Fruit fly (Drosophila melanogaster) whole organism, embryonic: ENCODE data around the gene Pa1.

ENCODE experiments used
- Aef1 ChIP-seq: fragments of 200-800 bp; sonication (Bioruptor generic); IDR thresholded peaks from 3 replicates; pipeline ENCODE4 v1.3.6; 2022; ENCODE audit warnings: missing biosample characterization, missing genetic modification characterization
- Antp ChIP-seq: fragments of 200-800 bp; sonication (Bioruptor generic); optimal IDR thresholded peaks from 3 replicates; lab custom pipeline; 2016; ENCODE audit warnings: missing biosample characterization, missing genetic modification characterization
- CG11085 ChIP-seq: fragments of 200-800 bp; sonication (Bioruptor generic); IDR thresholded peaks from 2 replicates; pipeline ENCODE4 v1.3.6; 2022; ENCODE audit warnings: missing biosample characterization, missing genetic modification characterization
- CG11247 ChIP-seq: fragments of 200-800 bp; sonication (Bioruptor generic); IDR thresholded peaks from 2 replicates; pipeline ENCODE4 v1.3.6; 2022; ENCODE audit warnings: missing biosample characterization, missing genetic modification characterization
- CG15514 ChIP-seq: fragments of 200-800 bp; sonication (Bioruptor generic); optimal IDR thresholded peaks from 3 replicates; lab custom pipeline; 2017; ENCODE audit warnings: missing biosample characterization, missing genetic modification characterization, mild to moderate bottlenecking, moderate library complexity, missing genetic modification reagents
- CG15696 ChIP-seq: fragments of 200-800 bp; sonication (Bioruptor generic); optimal IDR thresholded peaks from 2 replicates; lab custom pipeline; 2019; ENCODE audit warnings: missing biosample characterization, mild to moderate bottlenecking, missing genetic modification characterization, moderate library complexity
- CG1792 ChIP-seq: fragments of 200-800 bp; sonication (Bioruptor generic); optimal IDR thresholded peaks from 2 replicates; lab custom pipeline; 2016; ENCODE audit warnings: missing biosample characterization, missing genetic modification characterization
- CG4360 ChIP-seq: fragments of 200-800 bp; sonication (Bioruptor generic); IDR thresholded peaks from 2 replicates; pipeline ENCODE4 v1.3.6; 2022; ENCODE audit warnings: missing biosample characterization, missing genetic modification characterization
- CG7357 ChIP-seq: fragments of 200-800 bp; sonication (Bioruptor generic); IDR thresholded peaks from 3 replicates; pipeline ENCODE4 v1.3.6; 2022; ENCODE audit warnings: missing biosample characterization, missing genetic modification characterization
- CG7839 ChIP-seq: fragments of 200-800 bp; sonication (Bioruptor generic); optimal IDR thresholded peaks from 3 replicates; lab custom pipeline; 2018; ENCODE audit warnings: missing biosample characterization, mild to moderate bottlenecking, missing genetic modification characterization, moderate library complexity
- CG8924 ChIP-seq: fragments of 200-800 bp; optimal IDR thresholded peaks from 3 replicates; lab custom pipeline; 2019; ENCODE audit warnings: missing biosample characterization, mild to moderate bottlenecking, missing genetic modification characterization, moderate library complexity
- CG9609 ChIP-seq: fragments of 200-800 bp; sonication (Bioruptor generic); optimal IDR thresholded peaks from 3 replicates; lab custom pipeline; 2016; ENCODE audit warnings: missing biosample characterization, missing genetic modification characterization
- CG9817 ChIP-seq: fragments of 200-800 bp; sonication (Bioruptor generic); optimal IDR thresholded peaks from 2 replicates; lab custom pipeline; 2018; ENCODE audit warnings: missing biosample characterization, mild to moderate bottlenecking, missing genetic modification characterization, moderate library complexity
- CG9876 ChIP-seq: fragments of 200-800 bp; sonication (Bioruptor generic); optimal IDR thresholded peaks from 2 replicates; lab custom pipeline; 2016; ENCODE audit warnings: missing biosample characterization, missing genetic modification characterization
- Dbx ChIP-seq: fragments of 200-800 bp; sonication (Bioruptor generic); IDR thresholded peaks from 3 replicates; pipeline ENCODE4 v1.3.6; 2022; ENCODE audit warnings: missing biosample characterization, missing genetic modification characterization
- Dip3 ChIP-seq: fragments of 200-800 bp; sonication (Bioruptor generic); optimal IDR thresholded peaks from 3 replicates; lab custom pipeline; 2016; ENCODE audit warnings: missing biosample characterization, missing genetic modification characterization
- ERR ChIP-seq: fragments of 200-800 bp; sonication (Bioruptor generic); optimal IDR thresholded peaks from 2 replicates; lab custom pipeline; 2016; ENCODE audit warnings: missing biosample characterization, missing genetic modification characterization
- Ets97D ChIP-seq: fragments of 200-800 bp; sonication (Bioruptor generic); optimal IDR thresholded peaks from 3 replicates; lab custom pipeline; 2016; ENCODE audit warnings: missing biosample characterization, missing genetic modification characterization
- Hey ChIP-seq: fragments of 200-800 bp; sonication (Bioruptor generic); optimal IDR thresholded peaks from 3 replicates; lab custom pipeline; 2018; ENCODE audit warnings: missing biosample characterization, mild to moderate bottlenecking, missing genetic modification characterization
- Hr51 ChIP-seq, 2 experiments: fragments of 200-800 bp; sonication (Bioruptor generic); optimal IDR thresholded peaks; 2 replicates in 1 of 2; 3 replicates in 1 of 2; lab custom pipeline; 2016 to 2018; ENCODE audit warnings: missing biosample characterization in 2 of 2, missing genetic modification characterization in 2 of 2, mild to moderate bottlenecking in 1 of 2, moderate library complexity in 1 of 2
- MBD-R2 ChIP-seq: fragments of 200-800 bp; sonication (Bioruptor generic); IDR thresholded peaks from 2 replicates; pipeline ENCODE4 v1.3.6; 2022; ENCODE audit warnings: missing biosample characterization, missing genetic modification characterization
- MESR4 ChIP-seq: fragments of 200-800 bp; sonication (Bioruptor generic); optimal IDR thresholded peaks from 2 replicates; lab custom pipeline; 2018; ENCODE audit warnings: missing biosample characterization, mild to moderate bottlenecking, missing genetic modification characterization, moderate library complexity
- Oaz ChIP-seq: fragments of 200-800 bp; sonication (Bioruptor generic); IDR thresholded peaks from 2 replicates; pipeline ENCODE4 v1.3.6; 2022; ENCODE audit warnings: missing biosample characterization, missing genetic modification characterization
- Ravus ChIP-seq: fragments of 200-800 bp; sonication (Bioruptor generic); IDR thresholded peaks from 2 replicates; pipeline ENCODE4 v1.3.6; 2022; ENCODE audit warnings: missing biosample characterization, missing genetic modification characterization
- Rfx ChIP-seq: fragments of 200-800 bp; sonication (Bioruptor generic); IDR thresholded peaks from 2 replicates; pipeline ENCODE4 v1.3.6; 2022; ENCODE audit warnings: missing biosample characterization, missing genetic modification characterization
- Rx ChIP-seq: fragments of 200-800 bp; sonication (Bioruptor generic); IDR thresholded peaks from 2 replicates; pipeline ENCODE4 v1.3.6; 2022; ENCODE audit warnings: missing biosample characterization, missing genetic modification characterization
- Trl ChIP-seq, 3 experiments: fragments of >200 bp in 2 of 3; fragments of 200-800 bp in 1 of 3; sonication (Bioruptor generic) in 1 of 3; optimal IDR thresholded peaks; 2 replicates in 1 of 3; 3 replicates in 2 of 3; lab custom pipeline; 2016 to 2017; ENCODE audit warnings: missing biosample characterization in 1 of 3, missing genetic modification characterization in 1 of 3
- Usf ChIP-seq: fragments of 200-800 bp; sonication (Bioruptor generic); optimal IDR thresholded peaks from 2 replicates; lab custom pipeline; 2017; ENCODE audit warnings: missing genotype, missing biosample characterization, missing genetic modification characterization
- Xrp1 ChIP-seq: fragments of 200-800 bp; sonication (Bioruptor generic); IDR thresholded peaks from 2 replicates; pipeline ENCODE4 v1.3.6; 2022; ENCODE audit warnings: missing biosample characterization, missing genetic modification characterization
- al ChIP-seq: fragments of 200-800 bp; sonication (Bioruptor generic); IDR thresholded peaks from 2 replicates; pipeline ENCODE4 v1.3.6; 2022; ENCODE audit warnings: missing biosample characterization, missing genetic modification characterization
- ara ChIP-seq: fragments of 200-800 bp; sonication (Bioruptor generic); IDR thresholded peaks from 2 replicates; pipeline ENCODE4 v1.3.6; 2022; ENCODE audit warnings: missing biosample characterization, missing genetic modification characterization
- bcd ChIP-seq: fragments of 200-800 bp; sonication (Bioruptor generic); optimal IDR thresholded peaks from 2 replicates; lab custom pipeline; 2017; ENCODE audit warnings: missing biosample characterization, mild to moderate bottlenecking, missing genetic modification characterization
- cad ChIP-seq: fragments of >200 bp; optimal IDR thresholded peaks from 2 replicates; lab custom pipeline; 2017; ENCODE audit warnings: missing biosample characterization, missing genetic modification characterization
- cwo ChIP-seq: fragments of 200-800 bp; sonication (Bioruptor generic); optimal IDR thresholded peaks from 3 replicates; lab custom pipeline; 2017; ENCODE audit warnings: missing biosample characterization, missing genetic modification characterization, mild to moderate bottlenecking, moderate library complexity, missing genetic modification reagents
- exex ChIP-seq: fragments of 200-800 bp; sonication (Bioruptor generic); optimal IDR thresholded peaks from 4 replicates; lab custom pipeline; 2018; ENCODE audit warnings: missing biosample characterization, mild to moderate bottlenecking, missing genetic modification characterization, moderate library complexity
- eyg ChIP-seq: fragments of 200-800 bp; sonication (Bioruptor generic); optimal IDR thresholded peaks from 3 replicates; lab custom pipeline; 2016; ENCODE audit warnings: missing biosample characterization, missing genetic modification characterization
- fd96Cb ChIP-seq: fragments of 200-800 bp; sonication (Bioruptor generic); optimal IDR thresholded peaks from 2 replicates; lab custom pipeline; 2018; ENCODE audit warnings: missing biosample characterization, mild to moderate bottlenecking, missing genetic modification characterization, moderate library complexity
- gem ChIP-seq: fragments of 200-800 bp; sonication (Bioruptor generic); optimal IDR thresholded peaks from 2 replicates; lab custom pipeline; 2019; ENCODE audit warnings: missing biosample characterization, mild to moderate bottlenecking, missing genetic modification characterization, moderate library complexity
- jigr1 ChIP-seq: fragments of 200-800 bp; sonication (Bioruptor generic); IDR thresholded peaks from 3 replicates; pipeline ENCODE4 v1.3.6; 2022; ENCODE audit warnings: missing biosample characterization, missing genetic modification characterization
- luna ChIP-seq: fragments of 200-800 bp; sonication (Bioruptor generic); optimal IDR thresholded peaks from 2 replicates; lab custom pipeline; 2016; ENCODE audit warnings: missing biosample characterization, missing genetic modification characterization
- oc ChIP-seq: fragments of 200-800 bp; sonication (Bioruptor generic); optimal IDR thresholded peaks from 2 replicates; lab custom pipeline; 2018; ENCODE audit warnings: missing biosample characterization, mild to moderate bottlenecking, missing genetic modification characterization, moderate library complexity
- org-1 ChIP-seq: fragments of 200-800 bp; sonication (Bioruptor generic); optimal IDR thresholded peaks from 2 replicates; lab custom pipeline; 2017; ENCODE audit warnings: missing biosample characterization, missing genetic modification characterization
- otp ChIP-seq: fragments of 200-800 bp; sonication (Bioruptor generic); IDR thresholded peaks from 3 replicates; pipeline ENCODE4, ENCODE4 v1.3.6; 2022; ENCODE audit warnings: missing biosample characterization, missing genetic modification characterization
- pnt ChIP-seq: fragments of 200-800 bp; sonication (Bioruptor generic); optimal IDR thresholded peaks from 3 replicates; lab custom pipeline; 2016; ENCODE audit warnings: missing biosample characterization, missing genetic modification characterization
- sc ChIP-seq, 3 experiments: fragments of >200 bp in 2 of 3; fragments of 200-800 bp in 1 of 3; sonication (Bioruptor generic) in 1 of 3; optimal IDR thresholded peaks; 2 replicates in 2 of 3; 3 replicates in 1 of 3; lab custom pipeline; 2017; ENCODE audit warnings: mild to moderate bottlenecking in 1 of 3, missing biosample characterization in 1 of 3, missing genetic modification characterization in 1 of 3, missing genetic modification reagents in 1 of 3
- sim ChIP-seq: fragments of 200-800 bp; sonication (Bioruptor generic); IDR thresholded peaks from 2 replicates; pipeline ENCODE4 v1.3.6; 2022; ENCODE audit warnings: missing biosample characterization, missing genetic modification characterization
- ssp ChIP-seq: fragments of 200-800 bp; sonication (Bioruptor generic); IDR thresholded peaks from 2 replicates; pipeline ENCODE4 v1.3.6; 2022; ENCODE audit warnings: missing biosample characterization, missing genetic modification characterization
- sug ChIP-seq: fragments of 200-800 bp; optimal IDR thresholded peaks from 2 replicates; lab custom pipeline; 2019; ENCODE audit warnings: missing biosample characterization, mild to moderate bottlenecking, missing genetic modification characterization, moderate library complexity
- tx ChIP-seq: fragments of 200-800 bp; sonication (Bioruptor generic); optimal IDR thresholded peaks from 2 replicates; lab custom pipeline; 2016; ENCODE audit warnings: missing biosample characterization, missing genetic modification characterization
- zfh2 ChIP-seq: fragments of 200-800 bp; sonication (Bioruptor generic); optimal IDR thresholded peaks from 2 replicates; lab custom pipeline; 2016; ENCODE audit warnings: missing biosample characterization, missing genetic modification characterization

The Pa1 gene

DNA sequence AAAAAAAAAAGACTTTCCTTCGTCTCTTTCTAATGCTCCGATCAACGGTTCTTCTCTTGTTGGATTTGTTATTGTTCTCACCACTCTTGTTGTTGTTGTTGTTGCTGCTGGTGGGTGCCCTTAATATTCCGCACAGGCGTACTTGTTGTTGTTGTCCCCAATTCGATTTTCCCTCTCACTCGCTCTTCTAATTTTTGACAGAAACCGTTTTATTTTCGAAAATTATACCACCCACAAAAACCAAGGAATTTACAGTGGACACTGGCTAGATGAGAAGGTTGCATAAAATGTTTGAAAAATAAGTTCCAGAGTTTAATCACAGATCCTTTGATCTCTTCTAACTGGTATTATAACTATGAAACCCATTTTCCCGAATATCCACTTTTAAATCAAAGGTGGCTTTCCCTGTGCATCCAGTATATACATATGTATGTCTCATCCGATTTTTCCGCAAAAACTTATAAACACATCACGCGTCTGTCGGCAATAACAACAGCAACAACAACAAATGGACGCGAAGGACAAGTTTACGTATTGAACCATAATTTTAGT, 32.4 kb downstream of the Pa1 start (continued):
- TF ChIP-seq Usf (GFP tag; lab: Kevin White, UChicago) = no peak
- TF ChIP-seq Trl (optimal IDR thresholded peaks at IDR 0.05; lab: Kevin White, UChicago) = no peak
- peak; percentile 1 for TF ChIP-seq Trl (GFP tag; optimal IDR thresholded peaks at IDR 0.05; lab: Kevin White, UChicago)
- TF ChIP-seq CG15696 (tag; lab: Kevin White, UChicago) = no peak
- peak; percentile 22; the same call in 1 of the 2 replicates for TF ChIP-seq CG11247 (GFP tag; lab: Robert Waterston, UW)
- TF ChIP-seq CG9817 (tag; lab: Kevin White, UChicago) = peak; percentile 64
- TF ChIP-seq Ets97D (GFP tag; lab: Kevin White, UChicago) = no peak
- TF ChIP-seq fd96Cb = peak; percentile 32
- peak; percentile 59 for TF ChIP-seq gem (tag; lab: Kevin White, UChicago)
- peak; percentile 20 for TF ChIP-seq bcd (GFP tag; lab: Kevin White, UChicago)
- peak; percentile 41 for TF ChIP-seq zfh2
- no peak for TF ChIP-seq eyg
- TF ChIP-seq CG11085 (GFP tag; lab: Robert Waterston, UW) = 0 out of 2 replicates have a peak, but pooled peaks have one; percentile 11
- peak; percentile 35; the same call in 1 of the 2 replicates for TF ChIP-seq ssp (GFP tag; lab: Robert Waterston, UW)
- TF ChIP-seq Aef1 (GFP tag; lab: Robert Waterston, UW) = peak; percentile 60
- TF ChIP-seq MBD-R2 (GFP tag; lab: Robert Waterston, UW) = peak; percentile 11; the same call in 1 of the 2 replicates
- peak; percentile 68 for TF ChIP-seq Rx
- no peak for TF ChIP-seq org-1 (GFP tag; lab: Kevin White, UChicago)
- TF ChIP-seq CG1792 (GFP tag; lab: Kevin White, UChicago) = peak; percentile 44
- peak; percentile 96 for TF ChIP-seq CG4360 (GFP tag; lab: Robert Waterston, UW)
- TF ChIP-seq sc (optimal IDR thresholded peaks at IDR 0.05; lab: Kevin White, UChicago) = no peak
- no peak for TF ChIP-seq sc (GFP tag; optimal IDR thresholded peaks at IDR 0.05; lab: Kevin White, UChicago)
- peak; percentile 48; the same call in 1 of the 2 replicates for TF ChIP-seq Xrp1 (GFP tag; lab: Robert Waterston, UW)
- no peak for TF ChIP-seq Hey (tag; lab: Kevin White, UChicago)
- TF ChIP-seq CG15514 (GFP tag; lab: Kevin White, UChicago) = peak; percentile 5
- TF ChIP-seq CG7839 (tag; lab: Kevin White, UChicago) = peak; percentile 42
- TF ChIP-seq Dbx (GFP tag; lab: Robert Waterston, UW) = peak; percentile 50; the same call in 2 of the 3 replicates
- TF ChIP-seq cad = no peak
- TF ChIP-seq cwo (GFP tag; lab: Kevin White, UChicago) = peak; percentile 5
- no peak for TF ChIP-seq jigr1 (GFP tag; lab: Robert Waterston, UW)
- TF ChIP-seq CG9609 (GFP tag; lab: Kevin White, UChicago) = peak; percentile 47
- no peak for TF ChIP-seq CG8924 (tag; lab: Kevin White, UChicago)
- peak in 1 of 2 experiments; percentile 49 for TF ChIP-seq Hr51 (GFP tag; optimal IDR thresholded peaks at IDR 0.05; lab: Kevin White, UChicago)
- TF ChIP-seq ERR = no peak
- peak; percentile 19 for TF ChIP-seq Dip3
- peak; percentile 17 for TF ChIP-seq pnt (GFP tag; lab: Kevin White, UChicago)
- 0 out of 3 replicates have a peak, but pooled peaks have one; percentile 52 for TF ChIP-seq otp
- peak; percentile 87 for TF ChIP-seq Rfx
- peak; percentile 75; the same call in 1 of the 2 replicates for TF ChIP-seq al
- no peak for TF ChIP-seq oc (tag; lab: Kevin White, UChicago)
- no peak for TF ChIP-seq MESR4 (GFP tag; lab: Kevin White, UChicago)
- peak; percentile 11 for TF ChIP-seq sug (tag; lab: Kevin White, UChicago)
- TF ChIP-seq Antp = peak; percentile 43
- peak; percentile 53; the same call in 2 of the 3 replicates for TF ChIP-seq CG7357 (GFP tag; lab: Robert Waterston, UW)
- TF ChIP-seq CG9876 (GFP tag; lab: Kevin White, UChicago) = no peak
- TF ChIP-seq sim (GFP tag; lab: Robert Waterston, UW) = no peak
- TF ChIP-seq luna (GFP tag; lab: Kevin White, UChicago) = peak; percentile 10
- no peak for TF ChIP-seq ara (GFP tag; lab: Robert Waterston, UW)
- TF ChIP-seq exex (tag; lab: Kevin White, UChicago) = no peak
- peak; percentile 38 for TF ChIP-seq Ravus (GFP tag; lab: Robert Waterston, UW)
- TF ChIP-seq Oaz (GFP tag; lab: Robert Waterston, UW) = peak; percentile 57
- TF ChIP-seq tx (GFP tag; lab: Kevin White, UChicago) = peak; percentile 29
